Worm (Caenorhabditis elegans): ENCODE data around the gene Y53F4B.19.

The Y53F4B.19 gene

ce11 chrII:15084170-15084569 is 7.4 kb downstream of the Y53F4B.19 start, which contains the start of gene Y53F4B.20:
Gene Y53F4B.20 (plus strand): TSS chrII:15084470.
- no peak for TF ChIP-seq mep-1 (tag; optimal IDR thresholded peaks at IDR 0.05)
- TF ChIP-seq nhr-85 (tag), result peak; percentile 9
- TF ChIP-seq dpl-1 (GFP tag; optimal IDR thresholded peaks at IDR 0.05), result no peak

- TF ChIP-seq ets-5 (GFP tag; IDR thresholded peaks at IDR 0.05) (no peak), ztf-4 (tag; optimal IDR thresholded peaks at IDR 0.05) (no peak), egl-13 (tag; optimal IDR thresholded peaks at IDR 0.05) (peak; percentile 93), dpl-1 (GFP tag; optimal IDR thresholded peaks at IDR 0.05) (peak; percentile 89 to 93 (median 93)), egl-27 (tag; optimal IDR thresholded peaks at IDR 0.05) (no peak), unc-130 (tag; optimal IDR thresholded peaks at IDR 0.05) (peak; percentile 54), mep-1 (tag; optimal IDR thresholded peaks at IDR 0.05) (peak; percentile 53), nhr-71 (tag; optimal IDR thresholded peaks at IDR 0.05) (peak; percentile 90), efl-3 (GFP tag; optimal IDR thresholded peaks at IDR 0.05) (peak; percentile 24), tlp-1 (tag; optimal IDR thresholded peaks at IDR 0.05) (no peak), irx-1 (tag; optimal IDR thresholded peaks at IDR 0.05) (peak; percentile 95), unc-86 (tag; optimal IDR thresholded peaks at IDR 0.05) (peak; percentile 68), grh-1 (GFP tag; IDR thresholded peaks at IDR 0.05) (peak; percentile 51; the same call in 1 of the 2 replicates), zag-1 (tag; optimal IDR thresholded peaks at IDR 0.05) (no peak), C34B4.2 (tag; optimal IDR thresholded peaks at IDR 0.05) (no peak), ceh-82 (tag; optimal IDR thresholded peaks at IDR 0.05) (peak; percentile 31 to 35 (median 32)), jun-1 (tag; optimal IDR thresholded peaks at IDR 0.05) (no peak), fos-1 (tag; optimal IDR thresholded peaks at IDR 0.05) (peak; percentile 7), tbx-2 (tag; optimal IDR thresholded peaks at IDR 0.05) (peak; percentile 87), sup-37 (GFP tag; optimal IDR thresholded peaks at IDR 0.05) (peak; percentile 5), nhr-19 (GFP tag; conservative IDR thresholded peaks at IDR 0.05) (peak; percentile 79), elt-3 (tag; optimal IDR thresholded peaks at IDR 0.05) (no peak), nhr-237 (tag; optimal IDR thresholded peaks at IDR 0.05) (no peak), lin-15B (tag; optimal IDR thresholded peaks at IDR 0.05) (peak; percentile 13), mdl-1 (tag; optimal IDR thresholded peaks at IDR 0.05) (peak in 1 of 2 experiments; percentile 38), pag-3 (tag; optimal IDR thresholded peaks at IDR 0.05; ENCODE audit: borderline replicate concordance, insufficient read depth) (no peak), snpc-4 (tag; optimal IDR thresholded peaks at IDR 0.05) (peak; percentile 66), ceh-90 (tag; optimal IDR thresholded peaks at IDR 0.05) (peak; percentile 97), hpl-2 (GFP tag; optimal IDR thresholded peaks at IDR 0.05) (no peak), zip-4 (GFP tag; optimal IDR thresholded peaks at IDR 0.05) (no peak), snu-23 (GFP tag; optimal IDR thresholded peaks at IDR 0.05) (peak; percentile 85), nhr-12 (tag; optimal IDR thresholded peaks at IDR 0.05) (no peak), unc-62 (GFP tag; optimal IDR thresholded peaks at IDR 0.05) (no peak), skn-1 (tag; optimal IDR thresholded peaks at IDR 0.05) (peak; percentile 12), C04F5.9 (tag; optimal IDR thresholded peaks at IDR 0.05) (peak; percentile 81), ztf-11 (tag; optimal IDR thresholded peaks at IDR 0.05) (peak in 1 of 2 experiments; percentile 94), C16A3.4 (tag; optimal IDR thresholded peaks at IDR 0.05) (no peak), nhr-47 (tag; optimal IDR thresholded peaks at IDR 0.05) (peak; percentile 92), nhr-90 (tag; optimal IDR thresholded peaks at IDR 0.05; ENCODE audit: poor library complexity) (peak; percentile 92), sptf-1 (tag; optimal IDR thresholded peaks at IDR 0.05) (no peak), F16B12.6 (tag; optimal IDR thresholded peaks at IDR 0.05) (peak; percentile 3), rnt-1 (tag; optimal IDR thresholded peaks at IDR 0.05) (peak; percentile 96), ceh-8 (GFP tag; optimal IDR thresholded peaks at IDR 0.05) (no peak), xbp-1 (tag; optimal IDR thresholded peaks at IDR 0.05) (peak; percentile 83), fkh-10 (GFP tag; optimal IDR thresholded peaks at IDR 0.05) (no peak), nhr-84 (tag; optimal IDR thresholded peaks at IDR 0.05) (no peak), dsc-1 (tag; optimal IDR thresholded peaks at IDR 0.05) (peak; percentile 92), blmp-1 (tag; optimal IDR thresholded peaks at IDR 0.05) (peak; percentile 6)
Observed at ce11 chrII:15089086-15089895, 12.6 kb downstream of the Y53F4B.19 start.
